Fruit fly (Drosophila melanogaster): Measurements from ENCODE around the gene Kif19A.

Gene Kif19A

dm6 chr3R:14122347-14122812 lies 4.1 kb upstream of the Kif19A start, which contains the start of the genes Abi and twf (continued):
- TF ChIP-seq Opbp (GFP tag; IDR thresholded peaks at IDR 0.05; ENCODE audit: partially characterized antibody), result no peak
- 0 out of 2 replicates have a peak, but pooled peaks have one; percentile 19 for TF ChIP-seq Drgx (GFP tag; IDR thresholded peaks at IDR 0.05)
- TF ChIP-seq CG12391 (tag; optimal IDR thresholded peaks at IDR 0.05), result peak; percentile 87
- peak; percentile 46 for TF ChIP-seq tup (GFP tag; optimal IDR thresholded peaks at IDR 0.05)
- peak; percentile 60 for TF ChIP-seq CG8388 (GFP tag; optimal IDR thresholded peaks at IDR 0.05)
- peak; percentile 42 for TF ChIP-seq psq (GFP tag; optimal IDR thresholded peaks at IDR 0.05)
- TF ChIP-seq Side (GFP tag; optimal IDR thresholded peaks at IDR 0.05), result peak; percentile 5
- peak; percentile 64 for TF ChIP-seq Sin3A (optimal IDR thresholded peaks at IDR 0.05)
- TF ChIP-seq CG14014 (GFP tag; IDR thresholded peaks at IDR 0.05), result peak; percentile 54; the same call in 1 of the 2 replicates
- peak; percentile 45 for TF ChIP-seq CG18619 (GFP tag; optimal IDR thresholded peaks at IDR 0.05)
- TF ChIP-seq ap (GFP tag; IDR thresholded peaks at IDR 0.05), result 0 out of 2 replicates have a peak, but pooled peaks have one; percentile 25
- TF ChIP-seq jigr1 (GFP tag; IDR thresholded peaks at IDR 0.05), result no peak
- TF ChIP-seq bsh (GFP tag; optimal IDR thresholded peaks at IDR 0.05), result peak in 1 of 2 experiments; percentile 62
- peak; percentile 66 for TF ChIP-seq HmgZ (tag; optimal IDR thresholded peaks at IDR 0.05)
- peak; percentile 81 for TF ChIP-seq vvl (GFP tag; IDR thresholded peaks at IDR 0.05)
- peak; percentile 58 for TF ChIP-seq HHEX (GFP tag; optimal IDR thresholded peaks at IDR 0.05)
- no peak for TF ChIP-seq CG7987 (GFP tag; optimal IDR thresholded peaks at IDR 0.05)
- no peak for TF ChIP-seq CG14860 (GFP tag; IDR thresholded peaks at IDR 0.05; ENCODE audit: partially characterized antibody)
- no peak for TF ChIP-seq dimm (GFP tag; IDR thresholded peaks at IDR 0.05)
- peak; percentile 71 for TF ChIP-seq CG9215 (GFP tag; IDR thresholded peaks at IDR 0.05)
- TF ChIP-seq ase (GFP tag; IDR thresholded peaks at IDR 0.05), result no peak
- peak; percentile 61 for TF ChIP-seq CG10147 (GFP tag; optimal IDR thresholded peaks at IDR 0.05)
- no peak for TF ChIP-seq CG15073 (GFP tag; optimal IDR thresholded peaks at IDR 0.05)
- TF ChIP-seq CG6272 (GFP tag; IDR thresholded peaks at IDR 0.05), result peak; percentile 47; the same call in 1 of the 2 replicates
- no peak for TF ChIP-seq CG6654 (GFP tag; optimal IDR thresholded peaks at IDR 0.05)
- TF ChIP-seq zen2 (GFP tag; IDR thresholded peaks at IDR 0.05; ENCODE audit: partially characterized antibody), result no peak
- no peak for TF ChIP-seq CG15269 (tag; optimal IDR thresholded peaks at IDR 0.05)
- peak; percentile 20 for TF ChIP-seq emc (GFP tag; optimal IDR thresholded peaks at IDR 0.05)
- TF ChIP-seq CG14667 (GFP tag; IDR thresholded peaks at IDR 0.05), result peak; percentile 52; the same call in 1 of the 2 replicates
- TF ChIP-seq CG15011 (GFP tag; optimal IDR thresholded peaks at IDR 0.05), result no peak
- TF ChIP-seq Jarid2 (GFP tag; optimal IDR thresholded peaks at IDR 0.05), result no peak
- peak; percentile 60 for TF ChIP-seq Blimp-1 (GFP tag; optimal IDR thresholded peaks at IDR 0.05)
- TF ChIP-seq phol (tag; optimal IDR thresholded peaks at IDR 0.05), result peak; percentile 77
- TF ChIP-seq Meics (GFP tag; optimal IDR thresholded peaks at IDR 0.05), result peak; percentile 60
- no peak for TF ChIP-seq CG1024 (GFP tag; IDR thresholded peaks at IDR 0.05)
- TF ChIP-seq CG11398 (GFP tag; optimal IDR thresholded peaks at IDR 0.05), result no peak
- no peak for TF ChIP-seq br (optimal IDR thresholded peaks at IDR 0.05)
- TF ChIP-seq Mrtf (GFP tag; IDR thresholded peaks at IDR 0.05), result no peak
- peak; percentile 74 for TF ChIP-seq ind (GFP tag; optimal IDR thresholded peaks at IDR 0.05)
- peak; percentile 35 for TF ChIP-seq Sry-δ (GFP tag; optimal IDR thresholded peaks at IDR 0.05)
- TF ChIP-seq unc-4 (GFP tag; IDR thresholded peaks at IDR 0.05; ENCODE audit: partially characterized antibody), result no peak
- peak; percentile 43 for TF ChIP-seq CG16815 (GFP tag; optimal IDR thresholded peaks at IDR 0.05)
- TF ChIP-seq ewg (GFP tag; optimal IDR thresholded peaks at IDR 0.05), result peak; percentile 50
- peak; percentile 53 for TF ChIP-seq NC2β (GFP tag; optimal IDR thresholded peaks at IDR 0.05)
- TF ChIP-seq CG13296 (GFP tag; optimal IDR thresholded peaks at IDR 0.05), result peak; percentile 23
- no peak for TF ChIP-seq CkIIα-i1 (GFP tag; IDR thresholded peaks at IDR 0.05)
- no peak for TF ChIP-seq hth (optimal IDR thresholded peaks at IDR 0.05)
- TF ChIP-seq CG17385 (GFP tag; optimal IDR thresholded peaks at IDR 0.05), result peak; percentile 62
- TF ChIP-seq CG2678 (tag; optimal IDR thresholded peaks at IDR 0.05), result no peak
- peak; percentile 32; the same call in 1 of the 2 replicates for TF ChIP-seq ranshi (GFP tag; IDR thresholded peaks at IDR 0.05)
- 0 out of 3 replicates have a peak, but pooled peaks have one; percentile 38 for TF ChIP-seq CG3726 (GFP tag; IDR thresholded peaks at IDR 0.05)
